Fruit fly (Drosophila melanogaster) whole organism, prepupa: ENCODE measurements around the gene CG45073.

Experiments
- Blimp-1 ChIP-seq: fragments of 200-800 bp; sonication (Bioruptor generic); optimal IDR thresholded peaks from 3 replicates; lab custom pipeline; 2017; ENCODE audit warnings: missing biosample characterization, missing genetic modification characterization, mild to moderate bottlenecking, moderate library complexity, missing genetic modification reagents
- CG10631 ChIP-seq: fragments of 200-800 bp; sonication (Bioruptor generic); optimal IDR thresholded peaks from 2 replicates; lab custom pipeline; 2016; ENCODE audit warnings: missing biosample characterization, missing genetic modification characterization
- CG10669 ChIP-seq: fragments of 200-800 bp; sonication (Bioruptor generic); optimal IDR thresholded peaks from 3 replicates; lab custom pipeline; 2018; ENCODE audit warnings: missing biosample characterization, mild to moderate bottlenecking, missing genetic modification characterization, moderate library complexity
- CG11294 ChIP-seq: fragments of 200-800 bp; sonication (Bioruptor generic); IDR thresholded peaks from 2 replicates; pipeline ENCODE4 v1.3.6; 2022; ENCODE audit warnings: missing biosample characterization, missing genetic modification characterization
- CG11762 ChIP-seq: fragments of 200-800 bp; sonication (Bioruptor generic); optimal IDR thresholded peaks from 3 replicates; lab custom pipeline; 2016; ENCODE audit warnings: missing biosample characterization, missing genetic modification characterization; ENCODE audit not compliant: insufficient read depth
- CG11902 ChIP-seq: fragments of 200-800 bp; sonication (Bioruptor generic); optimal IDR thresholded peaks from 3 replicates; lab custom pipeline; 2016; ENCODE audit warnings: missing biosample characterization, missing genetic modification characterization
- CG15336 ChIP-seq: fragments of 200-800 bp; sonication (Bioruptor generic); IDR thresholded peaks from 2 replicates; pipeline ENCODE4 v1.3.6; 2022; ENCODE audit warnings: missing biosample characterization, missing genetic modification characterization
- CG1621 ChIP-seq: fragments of 200-800 bp; sonication (Bioruptor generic); optimal IDR thresholded peaks from 3 replicates; lab custom pipeline; 2018; ENCODE audit warnings: missing biosample characterization, mild to moderate bottlenecking, missing genetic modification characterization
- CG16779 ChIP-seq: fragments of 200-800 bp; sonication (Bioruptor generic); optimal IDR thresholded peaks from 3 replicates; lab custom pipeline; 2017; ENCODE audit warnings: missing biosample characterization, mild to moderate bottlenecking, missing genetic modification characterization
- CG3032 ChIP-seq: fragments of 200-800 bp; optimal IDR thresholded peaks from 2 replicates; lab custom pipeline; 2019; ENCODE audit warnings: missing biosample characterization, mild to moderate bottlenecking, missing genetic modification characterization, moderate library complexity
- CG32006 ChIP-seq: fragments of 200-800 bp; sonication (Bioruptor generic); optimal IDR thresholded peaks from 3 replicates; lab custom pipeline; 2017; ENCODE audit warnings: missing biosample characterization, mild to moderate bottlenecking, missing genetic modification characterization
- CG34406 ChIP-seq: fragments of 200-800 bp; sonication (Bioruptor generic); optimal IDR thresholded peaks from 3 replicates; lab custom pipeline; 2016; ENCODE audit warnings: missing biosample characterization, missing genetic modification characterization
- CG3919 ChIP-seq: fragments of 200-800 bp; sonication (Bioruptor generic); optimal IDR thresholded peaks from 3 replicates; lab custom pipeline; 2016; ENCODE audit warnings: missing biosample characterization, missing genetic modification characterization
- CG6792 ChIP-seq: fragments of 200-800 bp; sonication (Bioruptor generic); optimal IDR thresholded peaks from 3 replicates; lab custom pipeline; 2016; ENCODE audit warnings: missing biosample characterization, missing genetic modification characterization
- CG6854 ChIP-seq: fragments of 200-800 bp; sonication (Bioruptor generic); optimal IDR thresholded peaks from 2 replicates; lab custom pipeline; 2017; ENCODE audit warnings: missing biosample characterization, mild to moderate bottlenecking, missing genetic modification characterization
- CG8319 ChIP-seq: fragments of 200-800 bp; sonication (Bioruptor generic); optimal IDR thresholded peaks from 3 replicates; lab custom pipeline; 2016; ENCODE audit warnings: missing biosample characterization, missing genetic modification characterization
- Eip75B ChIP-seq: fragments of 200-800 bp; sonication (Bioruptor generic); optimal IDR thresholded peaks from 3 replicates; lab custom pipeline; 2016; ENCODE audit warnings: missing biosample characterization, missing genetic modification characterization
- Ets96B ChIP-seq: fragments of 200-800 bp; optimal IDR thresholded peaks from 2 replicates; lab custom pipeline; 2019; ENCODE audit warnings: missing biosample characterization, mild to moderate bottlenecking, missing genetic modification characterization, moderate library complexity
- Gug ChIP-seq: fragments of 200-800 bp; sonication (Bioruptor generic); IDR thresholded peaks from 2 replicates; pipeline ENCODE4 v1.3.6; 2022; ENCODE audit warnings: missing biosample characterization, missing genetic modification characterization
- Hr38 ChIP-seq: sonication (Bioruptor generic); optimal IDR thresholded peaks from 2 replicates; lab custom pipeline; 2016; ENCODE audit warnings: missing biosample characterization, missing genetic modification characterization
- Hr4 ChIP-seq: fragments of 200-800 bp; sonication (Bioruptor generic); optimal IDR thresholded peaks from 3 replicates; lab custom pipeline; 2016; ENCODE audit warnings: missing biosample characterization, missing genetic modification characterization
- Lpt ChIP-seq: fragments of 200-800 bp; sonication (Bioruptor generic); optimal IDR thresholded peaks from 3 replicates; lab custom pipeline; 2016; ENCODE audit warnings: missing biosample characterization, missing genetic modification characterization
- Sox102F ChIP-seq: fragments of 200-800 bp; sonication (Bioruptor generic); optimal IDR thresholded peaks from 2 replicates; lab custom pipeline; 2016; ENCODE audit warnings: missing biosample characterization, mild to moderate bottlenecking, missing genetic modification characterization
- Sox15 ChIP-seq: fragments of 200-800 bp; sonication (Bioruptor generic); optimal IDR thresholded peaks from 3 replicates; lab custom pipeline; 2016; ENCODE audit warnings: missing biosample characterization, missing genetic modification characterization
- achi ChIP-seq: fragments of 200-800 bp; sonication (Bioruptor generic); optimal IDR thresholded peaks from 3 replicates; lab custom pipeline; 2016; ENCODE audit warnings: missing biosample characterization, missing genetic modification characterization
- dsx ChIP-seq: fragments of 200-800 bp; optimal IDR thresholded peaks from 3 replicates; lab custom pipeline; 2019; ENCODE audit warnings: missing biosample characterization, mild to moderate bottlenecking, missing genetic modification characterization, moderate library complexity; ENCODE audit not compliant: poor library complexity, severe bottlenecking
- eg ChIP-seq: fragments of 200-800 bp; sonication (Bioruptor generic); IDR thresholded peaks from 3 replicates; pipeline ENCODE4 v1.3.6; 2022; ENCODE audit warnings: missing biosample characterization, missing genetic modification characterization
- esn ChIP-seq: fragments of 200-800 bp; sonication (Bioruptor generic); optimal IDR thresholded peaks from 2 replicates; lab custom pipeline; 2016; ENCODE audit warnings: missing biosample characterization, mild to moderate bottlenecking, missing genetic modification characterization, moderate library complexity
- fd59A ChIP-seq: fragments of 200-800 bp; sonication (Bioruptor generic); optimal IDR thresholded peaks from 2 replicates; lab custom pipeline; 2017; ENCODE audit warnings: missing biosample characterization, mild to moderate bottlenecking, missing genetic modification characterization, missing genetic modification reagents
- fd85E ChIP-seq: fragments of 200-800 bp; sonication (Bioruptor generic); optimal IDR thresholded peaks from 3 replicates; lab custom pipeline; 2016; ENCODE audit warnings: missing biosample characterization, missing genetic modification characterization
- net ChIP-seq: fragments of 200-800 bp; sonication (Bioruptor generic); optimal IDR thresholded peaks from 3 replicates; lab custom pipeline; 2016; ENCODE audit warnings: missing biosample characterization, missing genetic modification characterization
- pdm3 ChIP-seq: fragments of 200-800 bp; sonication (Bioruptor generic); optimal IDR thresholded peaks from 3 replicates; lab custom pipeline; 2016; ENCODE audit warnings: missing biosample characterization, missing genetic modification characterization
- spab ChIP-seq: fragments of 200-800 bp; sonication (Bioruptor generic); optimal IDR thresholded peaks from 2 replicates; lab custom pipeline; 2017; ENCODE audit warnings: missing biosample characterization, mild to moderate bottlenecking, missing genetic modification characterization, missing genetic modification reagents
- ss ChIP-seq, 2 experiments: fragments of 200-800 bp; sonication (Bioruptor generic); optimal IDR thresholded peaks; 2 replicates in 1 of 2; 3 replicates in 1 of 2; lab custom pipeline; 2017 to 2018; ENCODE audit warnings: mild to moderate bottlenecking in 2 of 2, missing biosample characterization in 2 of 2, missing genetic modification characterization in 2 of 2, moderate library complexity in 1 of 2
- svp ChIP-seq: fragments of 200-800 bp; sonication (Bioruptor generic); peaks from one replicate; lab custom pipeline; 2016; ENCODE audit warnings: missing biosample characterization, missing genetic modification characterization

The CG45073 gene

DNA sequence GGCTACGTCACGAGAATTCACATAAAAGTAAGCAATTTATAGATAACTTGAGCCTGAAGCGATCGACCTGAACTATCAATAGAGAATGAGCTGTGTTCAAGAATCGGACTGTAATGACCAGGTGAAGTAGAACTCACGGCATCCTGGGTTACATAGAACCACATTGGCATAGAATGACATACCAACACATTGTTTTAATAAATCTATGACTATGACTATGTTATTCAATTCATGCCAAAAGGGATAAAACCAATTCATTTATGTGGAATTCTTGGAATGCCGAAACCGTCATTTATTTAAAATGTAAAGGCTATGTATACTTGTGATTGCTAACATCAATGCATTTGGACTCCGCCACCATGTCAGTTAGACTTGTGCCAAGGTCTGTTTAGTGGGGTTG is 4.5 kb upstream of the CG45073 start, which contains the start of gene Ppi1:
Ppi1 (minus strand) TSS at position 101 of the 400 bp plus-strand sequence.
- TF ChIP-seq achi (GFP tag; lab: Kevin White, UChicago) (no peak), CG34406 (GFP tag; lab: Kevin White, UChicago) (no peak), fd85E (no peak), CG32006 (GFP tag; lab: Kevin White, UChicago) (no peak), fd59A (no peak), CG11762 (GFP tag; lab: Kevin White, UChicago) (no peak), spab (no peak), Sox15 (GFP tag; lab: Kevin White, UChicago) (no peak), Hr38 (GFP tag; lab: Kevin White, UChicago) (no peak), CG8319 (GFP tag; lab: Kevin White, UChicago) (no peak), eg (GFP tag; lab: Robert Waterston, UW) (no peak)

DNA sequence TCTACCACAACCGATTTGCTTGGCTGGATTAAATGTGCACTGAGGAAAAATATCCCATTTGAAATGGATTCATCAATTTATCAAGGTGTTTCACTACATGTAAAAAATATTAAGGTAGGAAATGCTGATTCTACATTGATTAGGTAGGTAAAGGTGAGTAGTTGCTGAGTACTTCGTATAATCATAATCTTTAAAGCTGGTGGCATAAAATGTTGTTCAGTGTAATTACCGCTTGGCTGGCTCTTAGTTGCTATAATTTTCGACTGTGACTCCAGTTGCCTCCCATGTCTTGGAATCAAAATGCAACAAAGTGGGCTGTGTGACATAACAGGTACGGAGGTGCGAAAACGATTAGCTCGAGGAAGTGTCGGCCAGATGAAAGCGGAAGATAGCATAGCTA is 1.4 kb downstream of the CG45073 start, which contains the start of gene CG45072:
CG45072 (minus strand) TSS at position 101 of the 400 bp plus-strand sequence.
- TF ChIP-seq Sox102F (GFP tag; lab: Kevin White, UChicago): no peak

DNA sequence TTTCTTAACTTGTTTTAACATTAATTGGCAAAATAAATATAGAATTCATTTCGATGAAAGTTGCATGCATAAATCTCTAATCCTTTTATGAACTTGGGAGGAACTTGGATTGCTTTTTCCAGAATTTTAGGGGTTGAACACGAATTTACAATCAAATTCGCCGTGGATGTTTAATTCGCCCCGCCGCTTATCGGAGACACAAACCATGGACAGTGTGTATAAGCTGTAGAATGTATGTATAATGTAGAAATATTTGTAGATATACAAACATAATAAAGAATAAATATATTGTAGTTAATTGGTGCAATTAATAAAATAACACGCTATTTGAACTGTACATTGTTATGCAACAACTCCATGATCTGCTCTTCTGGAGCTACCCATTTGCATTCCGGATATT is 2.8 kb downstream of the CG45073 start:
- peak; percentile 29 for TF ChIP-seq svp
- TF ChIP-seq Ets96B: no peak

DNA sequence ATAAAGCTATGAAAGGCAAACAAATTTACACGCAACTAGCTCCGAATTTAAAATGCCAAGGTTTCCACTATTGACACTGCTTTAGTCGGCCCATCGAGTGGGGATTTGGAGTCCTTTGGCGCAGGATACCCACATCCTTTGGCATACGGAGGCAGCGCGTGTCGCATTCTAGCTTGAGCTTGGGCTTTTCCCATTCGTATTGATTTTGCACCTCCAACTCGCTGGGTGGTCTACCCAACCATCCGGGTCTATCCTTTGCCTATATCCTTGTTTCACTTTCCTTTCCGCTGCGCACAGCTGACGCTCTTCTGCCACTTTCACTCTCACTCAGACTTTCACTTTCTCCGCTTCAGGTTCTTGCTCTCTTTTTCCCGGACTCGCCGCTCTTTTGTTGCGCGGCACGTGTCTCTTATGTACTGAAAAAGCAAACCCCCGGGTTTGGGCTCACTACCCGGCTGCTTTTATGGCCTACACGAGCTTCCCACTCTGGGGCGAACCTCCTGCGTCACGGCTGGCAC is 10.2 kb downstream of the CG45073 start:
- TF ChIP-seq Ets96B: no peak
- TF ChIP-seq Blimp-1: peak; percentile 74
- TF ChIP-seq Eip75B (GFP tag; lab: Kevin White, UChicago): no peak
- peak; percentile 36 for TF ChIP-seq svp
- TF ChIP-seq CG10669: no peak
- TF ChIP-seq CG16779 (tag; lab: Kevin White, UChicago): no peak
- TF ChIP-seq CG15336 (GFP tag; lab: Robert Waterston, UW): 0 out of 2 replicates have a peak, but pooled peaks have one; percentile 15
- TF ChIP-seq, all 60 proteins: peak for 3

DNA sequence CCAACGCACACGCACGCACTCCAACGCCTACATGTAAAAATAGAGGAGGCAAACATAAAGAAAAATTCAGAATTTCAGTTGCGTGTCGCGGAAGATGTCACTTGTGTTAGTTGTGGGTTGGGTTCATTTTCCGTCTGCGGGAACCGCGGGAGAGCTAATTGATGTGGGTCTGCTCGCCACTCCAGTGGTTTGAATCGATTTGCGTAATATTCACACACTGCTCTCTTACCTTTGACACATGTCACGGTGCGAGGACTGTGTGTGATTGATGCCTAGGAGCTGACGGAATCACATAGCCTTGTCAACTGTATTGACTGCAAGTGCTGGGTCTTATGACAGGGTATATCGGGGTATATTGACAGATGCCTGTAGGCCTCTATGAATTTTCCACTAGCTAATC is 13.6 kb downstream of the CG45073 start:
- no peak for TF ChIP-seq eg (GFP tag; lab: Robert Waterston, UW)
- TF ChIP-seq CG10631: no peak
- TF ChIP-seq Hr4 (GFP tag; lab: Kevin White, UChicago): no peak
- no peak for TF ChIP-seq CG32006 (GFP tag; lab: Kevin White, UChicago)
- no peak for TF ChIP-seq CG11902 (GFP tag; lab: Kevin White, UChicago)
- no peak for TF ChIP-seq CG8319 (GFP tag; lab: Kevin White, UChicago)
- no peak for TF ChIP-seq CG1621
- TF ChIP-seq esn (GFP tag; lab: Kevin White, UChicago): no peak
- TF ChIP-seq Gug (GFP tag; lab: Robert Waterston, UW): no peak
- no peak for TF ChIP-seq CG3919 (GFP tag; lab: Kevin White, UChicago)
- no peak for TF ChIP-seq fd85E
- no peak for TF ChIP-seq CG3032 (tag; lab: Kevin White, UChicago)

DNA sequence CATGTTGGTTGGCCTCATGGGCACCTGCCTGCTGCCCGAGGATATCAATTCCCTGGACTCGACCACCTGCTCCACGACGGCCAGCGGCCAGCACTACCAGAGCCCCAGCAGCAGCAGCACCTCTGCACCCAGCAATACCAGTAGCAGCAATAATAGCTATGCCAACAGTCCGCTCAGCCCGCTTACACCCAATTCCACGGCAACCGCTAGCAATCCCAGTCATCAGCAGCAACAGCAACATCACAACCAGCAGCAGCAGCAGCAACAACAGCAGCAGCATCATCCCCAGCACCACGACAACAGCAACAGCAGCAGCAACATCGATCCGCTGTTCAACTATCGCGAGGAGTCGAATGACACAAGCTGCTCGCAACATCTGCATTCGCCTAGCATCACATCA is 15.2 kb downstream of the CG45073 start:
- no peak for TF ChIP-seq fd85E
- TF ChIP-seq CG6792 (GFP tag; lab: Kevin White, UChicago): no peak
- no peak for TF ChIP-seq eg (GFP tag; lab: Robert Waterston, UW)
- no peak for TF ChIP-seq CG3919 (GFP tag; lab: Kevin White, UChicago)
- no peak for TF ChIP-seq fd59A
- no peak for TF ChIP-seq dsx (GFP tag; lab: Kevin White, UChicago)
- TF ChIP-seq CG6854 (GFP tag; lab: Kevin White, UChicago): no peak
- TF ChIP-seq Lpt: no peak
- TF ChIP-seq net: no peak
- TF ChIP-seq ss (GFP tag; optimal IDR thresholded peaks at IDR 0.05; lab: Kevin White, UChicago): no peak
- no peak for TF ChIP-seq Gug (GFP tag; lab: Robert Waterston, UW)
- no peak for TF ChIP-seq CG11294
- TF ChIP-seq pdm3 (GFP tag; lab: Kevin White, UChicago): no peak
- no peak for TF ChIP-seq CG10631
